Fruit fly (Drosophila melanogaster): ENCODE data around the gene ppk18.
A peak's percentile ranks its signal among the peaks of the same experiment; 100 is the strongest.

ppk18 gene

dm6 chr2L:9763212-9763869 lies 7.5 kb downstream of the ppk18 start, which contains the start of the genes Taf11 and und (continued):
- TF ChIP-seq dm (GFP tag; optimal IDR thresholded peaks at IDR 0.05) (peak; percentile 90), HLH4C (GFP tag; IDR thresholded peaks at IDR 0.05; ENCODE audit: partially characterized antibody) (peak; percentile 45; the same call in 1 of the 3 replicates), abd-A (tag; optimal IDR thresholded peaks at IDR 0.05) (no peak), CG3163 (GFP tag; optimal IDR thresholded peaks at IDR 0.05) (no peak), vnd (GFP tag; IDR thresholded peaks at IDR 0.05; ENCODE audit: partially characterized antibody) (peak; percentile 80), TFAM (GFP tag; optimal IDR thresholded peaks at IDR 0.05) (no peak), B-H2 (GFP tag; optimal IDR thresholded peaks at IDR 0.05) (no peak), esg (GFP tag; conservative IDR thresholded peaks at IDR 0.05) (no peak), CG12236 (GFP tag; optimal IDR thresholded peaks at IDR 0.05) (no peak), CG7372 (GFP tag; IDR thresholded peaks at IDR 0.05) (no peak), Meics (GFP tag; optimal IDR thresholded peaks at IDR 0.05) (peak; percentile 46), Nf-YA (GFP tag; IDR thresholded peaks at IDR 0.05) (no peak), CG6854 (GFP tag; optimal IDR thresholded peaks at IDR 0.05) (no peak), org-1 (GFP tag; optimal IDR thresholded peaks at IDR 0.05) (no peak), stwl (tag; optimal IDR thresholded peaks at IDR 0.05) (peak; percentile 52), Optix (GFP tag; IDR thresholded peaks at IDR 0.05) (no peak), CG16815 (GFP tag; optimal IDR thresholded peaks at IDR 0.05) (no peak), cwo (GFP tag; optimal IDR thresholded peaks at IDR 0.05) (no peak), ro (GFP tag; IDR thresholded peaks at IDR 0.05) (no peak), sug (tag; optimal IDR thresholded peaks at IDR 0.05) (no peak), h (optimal IDR thresholded peaks at IDR 0.05) (no peak), Gug (GFP tag; IDR thresholded peaks at IDR 0.05) (no peak), shn (GFP tag; optimal IDR thresholded peaks at IDR 0.05) (no peak), lbe (GFP tag; optimal IDR thresholded peaks at IDR 0.05) (no peak), CG14965 (GFP tag; optimal IDR thresholded peaks at IDR 0.05; ENCODE audit: borderline replicate concordance) (no peak), HmgZ (tag; optimal IDR thresholded peaks at IDR 0.05) (peak; percentile 26), lilli (GFP tag; optimal IDR thresholded peaks at IDR 0.05) (peak; percentile 23), CG13775 (GFP tag; optimal IDR thresholded peaks at IDR 0.05) (peak; percentile 100), CG7271 (tag; optimal IDR thresholded peaks at IDR 0.05) (no peak), ase (GFP tag; IDR thresholded peaks at IDR 0.05) (no peak), CG17186 (GFP tag; optimal IDR thresholded peaks at IDR 0.05) (peak; percentile 19), pfk (GFP tag; optimal IDR thresholded peaks at IDR 0.05) (no peak), HLHmδ (GFP tag; optimal IDR thresholded peaks at IDR 0.05) (no peak), CG2116 (GFP tag; optimal IDR thresholded peaks at IDR 0.05) (peak; percentile 50), Ptx1 (GFP tag; IDR thresholded peaks at IDR 0.05) (peak; percentile 61), Tbp (GFP tag; optimal IDR thresholded peaks at IDR 0.05) (no peak), Dip3 (GFP tag; optimal IDR thresholded peaks at IDR 0.05) (no peak), bbx (GFP tag; IDR thresholded peaks at IDR 0.05; ENCODE audit: partially characterized antibody) (0 out of 2 replicates have a peak, but pooled peaks have one; percentile 44), fd96Cb (tag; optimal IDR thresholded peaks at IDR 0.05) (no peak), tup (GFP tag; optimal IDR thresholded peaks at IDR 0.05) (no peak), usp (GFP tag; optimal IDR thresholded peaks at IDR 0.05) (no peak), zfh2 (GFP tag; optimal IDR thresholded peaks at IDR 0.05) (no peak), NC2α (GFP tag; optimal IDR thresholded peaks at IDR 0.05) (no peak), Dll (GFP tag; IDR thresholded peaks at IDR 0.05; ENCODE audit: partially characterized antibody) (peak; percentile 83), hbn (GFP tag; IDR thresholded peaks at IDR 0.05; ENCODE audit: partially characterized antibody) (peak; percentile 57), gcm2 (GFP tag; optimal IDR thresholded peaks at IDR 0.05) (no peak), vvl (GFP tag; IDR thresholded peaks at IDR 0.05) (peak; percentile 89), CG6254 (GFP tag; optimal IDR thresholded peaks at IDR 0.05) (no peak), Sin3A (optimal IDR thresholded peaks at IDR 0.05) (peak; percentile 19), CG4360 (GFP tag; IDR thresholded peaks at IDR 0.05) (no peak), CG3726 (GFP tag; IDR thresholded peaks at IDR 0.05) (no peak)
